Fruit fly (Drosophila melanogaster): ENCODE results near the gene nrv1.

nrv1 gene

DNA sequence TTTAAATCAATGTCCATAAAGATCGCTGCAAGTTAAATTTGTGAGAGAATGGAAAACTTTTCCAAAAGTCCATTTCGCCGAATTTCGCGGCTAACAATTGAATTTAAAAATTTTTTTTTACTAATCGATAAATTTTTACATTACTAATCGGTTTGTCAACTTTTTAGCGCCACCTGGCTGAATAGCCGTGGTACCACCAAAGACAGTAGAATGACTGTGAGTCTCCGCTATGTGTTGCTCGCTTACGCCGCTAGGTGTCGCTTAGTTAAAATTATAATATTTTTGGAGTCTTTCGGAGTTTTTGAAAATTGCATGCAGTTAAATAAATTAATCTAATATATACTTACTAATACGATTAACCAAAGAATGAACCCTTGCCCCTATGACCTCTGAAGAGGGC lies 10.7 kb upstream of the nrv1 start (continued):
- TF ChIP-seq kni (GFP tag; optimal IDR thresholded peaks at IDR 0.05), result no peak
- TF ChIP-seq ttk (GFP tag; IDR thresholded peaks at IDR 0.05), result no peak
- TF ChIP-seq CG8924 (tag; optimal IDR thresholded peaks at IDR 0.05), result no peak
- no peak for TF ChIP-seq esg (GFP tag; conservative IDR thresholded peaks at IDR 0.05)
- no peak for TF ChIP-seq corto (GFP tag; optimal IDR thresholded peaks at IDR 0.05)
- peak; percentile 52; the same call in 1 of the 3 replicates for TF ChIP-seq ase (GFP tag; IDR thresholded peaks at IDR 0.05)
- TF ChIP-seq CG18011 (GFP tag; optimal IDR thresholded peaks at IDR 0.05), result no peak
- TF ChIP-seq twi (tag; optimal IDR thresholded peaks at IDR 0.05), result no peak
- TF ChIP-seq sr (GFP tag; IDR thresholded peaks at IDR 0.05), result no peak
- TF ChIP-seq CG1529 (GFP tag; optimal IDR thresholded peaks at IDR 0.05), result no peak
- TF ChIP-seq chm (GFP tag; IDR thresholded peaks at IDR 0.05), result no peak
- TF ChIP-seq Ets97D (GFP tag; optimal IDR thresholded peaks at IDR 0.05), result peak; percentile 50
- TF ChIP-seq CG11723 (GFP tag; optimal IDR thresholded peaks at IDR 0.05), result no peak
- TF ChIP-seq Bgb (GFP tag; IDR thresholded peaks at IDR 0.05; ENCODE audit: partially characterized antibody), result peak; percentile 72
- TF ChIP-seq CG9797 (GFP tag; optimal IDR thresholded peaks at IDR 0.05), result peak; percentile 26
- TF ChIP-seq CG7357 (GFP tag; IDR thresholded peaks at IDR 0.05), result no peak
- TF ChIP-seq CG11504 (tag; optimal IDR thresholded peaks at IDR 0.05), result no peak
- no peak; the same call in 2 of the 3 replicates for TF ChIP-seq B-H1 (GFP tag; IDR thresholded peaks at IDR 0.05)
- peak; percentile 30; the same call in 1 of the 2 replicates for TF ChIP-seq CG17612 (GFP tag; IDR thresholded peaks at IDR 0.05)
- no peak for TF ChIP-seq CG12219 (GFP tag; optimal IDR thresholded peaks at IDR 0.05)
- 0 out of 3 replicates have a peak, but pooled peaks have one; percentile 34 for TF ChIP-seq Doc3 (GFP tag; IDR thresholded peaks at IDR 0.05; ENCODE audit: partially characterized antibody)
- TF ChIP-seq ken (GFP tag; IDR thresholded peaks at IDR 0.05), result no peak
- TF ChIP-seq CG15011 (GFP tag; optimal IDR thresholded peaks at IDR 0.05), result no peak
- no peak for TF ChIP-seq CG10959 (GFP tag; IDR thresholded peaks at IDR 0.05)
- no peak for TF ChIP-seq her (GFP tag; optimal IDR thresholded peaks at IDR 0.05)
- no peak for TF ChIP-seq CG13296 (GFP tag; optimal IDR thresholded peaks at IDR 0.05)
- TF ChIP-seq CG17568 (GFP tag; optimal IDR thresholded peaks at IDR 0.05), result peak; percentile 1
- TF ChIP-seq CG10209 (GFP tag; optimal IDR thresholded peaks at IDR 0.05), result peak; percentile 25
- no peak for TF ChIP-seq CG7745 (tag; optimal IDR thresholded peaks at IDR 0.05)
- TF ChIP-seq CG18599 (GFP tag; optimal IDR thresholded peaks at IDR 0.05), result no peak
- peak; percentile 6 for TF ChIP-seq pnt (GFP tag; optimal IDR thresholded peaks at IDR 0.05)
- TF ChIP-seq Atf3 (GFP tag; optimal IDR thresholded peaks at IDR 0.05), result no peak
- no peak for TF ChIP-seq cato (GFP tag; optimal IDR thresholded peaks at IDR 0.05; ENCODE audit: borderline replicate concordance)
- TF ChIP-seq CG5245 (GFP tag; optimal IDR thresholded peaks at IDR 0.05), result peak; percentile 57
- TF ChIP-seq Antp (GFP tag; optimal IDR thresholded peaks at IDR 0.05), result no peak
- peak; percentile 60; the same call in 1 of the 2 replicates for TF ChIP-seq CG32772 (GFP tag; IDR thresholded peaks at IDR 0.05)
- peak; percentile 9 for TF ChIP-seq unpg (GFP tag; optimal IDR thresholded peaks at IDR 0.05)
- TF ChIP-seq Vsx1 (GFP tag; optimal IDR thresholded peaks at IDR 0.05), result no peak
- peak; percentile 29 for TF ChIP-seq CG13424 (tag; optimal IDR thresholded peaks at IDR 0.05)
- TF ChIP-seq Xrp1 (GFP tag; IDR thresholded peaks at IDR 0.05), result no peak
- no peak for TF ChIP-seq ranshi (GFP tag; IDR thresholded peaks at IDR 0.05)
- TF ChIP-seq dm (GFP tag; optimal IDR thresholded peaks at IDR 0.05), result no peak
- TF ChIP-seq Gsc (GFP tag; IDR thresholded peaks at IDR 0.05), result no peak
- peak; percentile 44 for TF ChIP-seq Dek (tag; optimal IDR thresholded peaks at IDR 0.05)
- TF ChIP-seq Ada2b (GFP tag; IDR thresholded peaks at IDR 0.05), result no peak
- peak; percentile 32 for TF ChIP-seq sens (GFP tag)
- no peak for TF ChIP-seq CG6683 (GFP tag; optimal IDR thresholded peaks at IDR 0.05)
- TF ChIP-seq Bdp1 (GFP tag; optimal IDR thresholded peaks at IDR 0.05), result peak; percentile 52
- 0 out of 2 replicates have a peak, but pooled peaks have one; percentile 15 for TF ChIP-seq CG31441 (GFP tag; IDR thresholded peaks at IDR 0.05)
- TF ChIP-seq luna (GFP tag; optimal IDR thresholded peaks at IDR 0.05), result no peak
- TF ChIP-seq CG2120 (GFP tag; optimal IDR thresholded peaks at IDR 0.05), result peak; percentile 51
- TF ChIP-seq eyg (GFP tag; optimal IDR thresholded peaks at IDR 0.05), result no peak
